Fruit fly (Drosophila melanogaster) whole organism, embryonic: ENCODE measurements around the gene sick.

Experiments used
- ATbp ChIP-seq: fragments of 200-800 bp; sonication (Bioruptor generic); optimal IDR thresholded peaks from 2 replicates; lab custom pipeline; 2017; ENCODE audit warnings: missing biosample characterization, mild to moderate bottlenecking, missing genetic modification characterization, missing genetic modification reagents
- Blimp-1 ChIP-seq: fragments of 200-800 bp; sonication (Bioruptor generic); optimal IDR thresholded peaks from 3 replicates; lab custom pipeline; 2018; ENCODE audit warnings: missing biosample characterization, missing genetic modification characterization, mild to moderate bottlenecking, moderate library complexity, missing genetic modification reagents
- CG10979 ChIP-seq: fragments of 200-800 bp; sonication (Bioruptor generic); optimal IDR thresholded peaks from 2 replicates; lab custom pipeline; 2018; ENCODE audit warnings: missing biosample characterization, mild to moderate bottlenecking, missing genetic modification characterization, moderate library complexity
- CG11723 ChIP-seq: fragments of 200-800 bp; sonication (Bioruptor generic); optimal IDR thresholded peaks from 2 replicates; lab custom pipeline; 2017; ENCODE audit warnings: missing biosample characterization, mild to moderate bottlenecking, missing genetic modification characterization
- CG12299 ChIP-seq: fragments of 200-800 bp; sonication (Bioruptor generic); optimal IDR thresholded peaks from 2 replicates; lab custom pipeline; 2018; ENCODE audit warnings: missing biosample characterization, mild to moderate bottlenecking, missing genetic modification characterization
- CG13123 ChIP-seq: fragments of 200-800 bp; sonication (Bioruptor generic); optimal IDR thresholded peaks from 2 replicates; lab custom pipeline; 2016; ENCODE audit warnings: missing biosample characterization, missing genetic modification characterization
- CG14050 ChIP-seq: fragments of 200-800 bp; sonication (Bioruptor generic); IDR thresholded peaks from 3 replicates; pipeline ENCODE4 v1.3.6; 2022; ENCODE audit warnings: missing biosample characterization, missing genetic modification characterization
- CG14667 ChIP-seq: fragments of 200-800 bp; sonication (Bioruptor generic); IDR thresholded peaks from 2 replicates; pipeline ENCODE4 v1.3.6; 2022; ENCODE audit warnings: missing biosample characterization, missing genetic modification characterization
- CG15514 ChIP-seq: fragments of 200-800 bp; sonication (Bioruptor generic); optimal IDR thresholded peaks from 3 replicates; lab custom pipeline; 2017; ENCODE audit warnings: missing biosample characterization, missing genetic modification characterization, mild to moderate bottlenecking, moderate library complexity, missing genetic modification reagents
- CG1603 ChIP-seq: fragments of 200-800 bp; sonication (Bioruptor generic); optimal IDR thresholded peaks from 2 replicates; lab custom pipeline; 2019; ENCODE audit warnings: missing biosample characterization, mild to moderate bottlenecking, missing genetic modification characterization, moderate library complexity
- CG17802 ChIP-seq: fragments of 200-800 bp; sonication (Bioruptor generic); optimal IDR thresholded peaks from 2 replicates; lab custom pipeline; 2018; ENCODE audit warnings: missing biosample characterization, mild to moderate bottlenecking, missing genetic modification characterization, moderate library complexity
- CG1832 ChIP-seq: fragments of 200-800 bp; sonication (Bioruptor generic); optimal IDR thresholded peaks from 2 replicates; lab custom pipeline; 2017; ENCODE audit warnings: missing biosample characterization, mild to moderate bottlenecking, missing genetic modification characterization, inconsistent platforms
- CG2875 ChIP-seq: fragments of 200-800 bp; sonication (Bioruptor generic); optimal IDR thresholded peaks from 2 replicates; lab custom pipeline; 2017; ENCODE audit warnings: missing biosample characterization, mild to moderate bottlenecking, missing genetic modification characterization, missing genetic modification reagents
- CG30403 ChIP-seq: fragments of 200-800 bp; sonication (Bioruptor generic); optimal IDR thresholded peaks from 3 replicates; lab custom pipeline; 2016; ENCODE audit warnings: missing biosample characterization, missing genetic modification characterization
- CG4707 ChIP-seq: fragments of 200-800 bp; sonication (Bioruptor generic); optimal IDR thresholded peaks from 2 replicates; lab custom pipeline; 2018; ENCODE audit warnings: missing biosample characterization, mild to moderate bottlenecking, missing genetic modification characterization, moderate library complexity
- CG6683 ChIP-seq: fragments of 200-800 bp; sonication (Bioruptor generic); optimal IDR thresholded peaks from 2 replicates; lab custom pipeline; 2017; ENCODE audit warnings: missing biosample characterization, mild to moderate bottlenecking, missing genetic modification characterization, missing genetic modification reagents
- CG7839 ChIP-seq: fragments of 200-800 bp; sonication (Bioruptor generic); optimal IDR thresholded peaks from 3 replicates; lab custom pipeline; 2018; ENCODE audit warnings: missing biosample characterization, mild to moderate bottlenecking, missing genetic modification characterization, moderate library complexity
- CG8924 ChIP-seq: fragments of 200-800 bp; optimal IDR thresholded peaks from 3 replicates; lab custom pipeline; 2019; ENCODE audit warnings: missing biosample characterization, mild to moderate bottlenecking, missing genetic modification characterization, moderate library complexity
- Dll ChIP-seq: fragments of 200-800 bp; sonication (Bioruptor generic); IDR thresholded peaks from 4 replicates; pipeline ENCODE4 v1.3.6; 2022; ENCODE audit warnings: missing biosample characterization, missing genetic modification characterization; ENCODE audit not compliant: partially characterized antibody
- HLH3B ChIP-seq: fragments of 200-800 bp; sonication (Bioruptor generic); IDR thresholded peaks from 2 replicates; pipeline ENCODE4 v1.3.6; 2022; ENCODE audit warnings: missing biosample characterization, missing genetic modification characterization
- HLH4C ChIP-seq: fragments of 200-800 bp; sonication (Bioruptor generic); IDR thresholded peaks from 3 replicates; pipeline ENCODE4 v1.3.6; 2022; ENCODE audit warnings: missing biosample characterization, missing genetic modification characterization; ENCODE audit not compliant: partially characterized antibody
- Hey ChIP-seq: fragments of 200-800 bp; sonication (Bioruptor generic); optimal IDR thresholded peaks from 3 replicates; lab custom pipeline; 2018; ENCODE audit warnings: missing biosample characterization, mild to moderate bottlenecking, missing genetic modification characterization
- HmgD ChIP-seq: fragments of 200-800 bp; sonication (Bioruptor generic); optimal IDR thresholded peaks from 3 replicates; lab custom pipeline; 2016; ENCODE audit warnings: missing biosample characterization, missing genetic modification characterization
- Kr ChIP-seq: fragments of 200-800 bp; sonication (Bioruptor generic); optimal IDR thresholded peaks from 2 replicates; lab custom pipeline; 2017; ENCODE audit warnings: missing biosample characterization, mild to moderate bottlenecking, missing genetic modification characterization
- NfI ChIP-seq: fragments of 200-800 bp; sonication (Bioruptor generic); optimal IDR thresholded peaks from 3 replicates; lab custom pipeline; 2018; ENCODE audit warnings: missing biosample characterization, mild to moderate bottlenecking, missing genetic modification characterization, moderate library complexity
- Oli ChIP-seq: fragments of 200-800 bp; sonication (Bioruptor generic); optimal IDR thresholded peaks from 2 replicates; lab custom pipeline; 2018; ENCODE audit warnings: missing biosample characterization, mild to moderate bottlenecking, missing genetic modification characterization, moderate library complexity
- Sox102F ChIP-seq: fragments of 200-800 bp; sonication (Bioruptor generic); optimal IDR thresholded peaks from 2 replicates; lab custom pipeline; 2018; ENCODE audit warnings: missing biosample characterization, mild to moderate bottlenecking, missing genetic modification characterization, moderate library complexity
- Ssrp ChIP-seq: fragments of 200-800 bp; sonication (Bioruptor generic); optimal IDR thresholded peaks from 2 replicates; lab custom pipeline; 2018; ENCODE audit warnings: missing biosample characterization, mild to moderate bottlenecking, missing genetic modification characterization, moderate library complexity
- Xbp1 ChIP-seq: fragments of 200-800 bp; sonication (Bioruptor generic); optimal IDR thresholded peaks from 3 replicates; lab custom pipeline; 2016; ENCODE audit warnings: missing biosample characterization, mild to moderate bottlenecking, missing genetic modification characterization
- aop ChIP-seq: fragments of 200-800 bp; sonication (Bioruptor generic); IDR thresholded peaks from 2 replicates; pipeline ENCODE4 v1.3.6; 2022; ENCODE audit warnings: missing biosample characterization, missing genetic modification characterization
- ash1 ChIP-seq: fragments of 200-800 bp; sonication (Bioruptor generic); optimal IDR thresholded peaks from 2 replicates; lab custom pipeline; 2018; ENCODE audit warnings: missing biosample characterization, mild to moderate bottlenecking, missing genetic modification characterization
- btn ChIP-seq: fragments of 200-800 bp; sonication (Bioruptor generic); optimal IDR thresholded peaks from 2 replicates; lab custom pipeline; 2016; ENCODE audit warnings: missing biosample characterization, missing genetic modification characterization
- cad ChIP-seq: fragments of >200 bp; optimal IDR thresholded peaks from 2 replicates; lab custom pipeline; 2017; ENCODE audit warnings: missing biosample characterization, missing genetic modification characterization
- dan ChIP-seq: fragments of 200-800 bp; sonication (Bioruptor generic); IDR thresholded peaks from 2 replicates; pipeline ENCODE4 v1.3.6; 2022; ENCODE audit warnings: missing biosample characterization, missing genetic modification characterization
- dati ChIP-seq: fragments of 200-800 bp; sonication (Bioruptor generic); IDR thresholded peaks from 2 replicates; pipeline ENCODE4 v1.3.6; 2022; ENCODE audit warnings: missing biosample characterization, missing genetic modification characterization
- dysf ChIP-seq: fragments of 200-800 bp; sonication (Bioruptor generic); IDR thresholded peaks from 3 replicates; pipeline ENCODE4 v1.3.6; 2022; ENCODE audit warnings: missing biosample characterization, missing genetic modification characterization
- ems ChIP-seq: fragments of 200-800 bp; sonication (Bioruptor generic); optimal IDR thresholded peaks from 3 replicates; lab custom pipeline; 2016; ENCODE audit warnings: missing biosample characterization, missing genetic modification characterization
- eve ChIP-seq, 2 experiments: fragments of >200 bp; optimal IDR thresholded peaks; 2 replicates each; lab custom pipeline; 2017; ENCODE audit warnings: missing biosample characterization in 2 of 2, missing genetic modification characterization in 2 of 2
- fd96Cb ChIP-seq: fragments of 200-800 bp; sonication (Bioruptor generic); optimal IDR thresholded peaks from 2 replicates; lab custom pipeline; 2018; ENCODE audit warnings: missing biosample characterization, mild to moderate bottlenecking, missing genetic modification characterization, moderate library complexity
- fru ChIP-seq: fragments of >200 bp; optimal IDR thresholded peaks from 2 replicates; lab custom pipeline; 2017
- gcm ChIP-seq: fragments of 200-800 bp; sonication (Bioruptor generic); optimal IDR thresholded peaks from 2 replicates; lab custom pipeline; 2019; ENCODE audit warnings: missing biosample characterization, mild to moderate bottlenecking, missing genetic modification characterization, moderate library complexity
- gem ChIP-seq: fragments of 200-800 bp; sonication (Bioruptor generic); optimal IDR thresholded peaks from 2 replicates; lab custom pipeline; 2019; ENCODE audit warnings: missing biosample characterization, mild to moderate bottlenecking, missing genetic modification characterization, moderate library complexity
- jumu ChIP-seq: fragments of 200-800 bp; sonication (Bioruptor generic); optimal IDR thresholded peaks from 3 replicates; lab custom pipeline; 2016; ENCODE audit warnings: missing biosample characterization, missing genetic modification characterization
- kay ChIP-seq: fragments of 200-800 bp; sonication (Bioruptor generic); optimal IDR thresholded peaks from 2 replicates; lab custom pipeline; 2016; ENCODE audit warnings: missing biosample characterization, missing genetic modification characterization
- kni ChIP-seq: fragments of 200-800 bp; sonication (Bioruptor generic); optimal IDR thresholded peaks from 3 replicates; lab custom pipeline; 2017; ENCODE audit warnings: mild to moderate bottlenecking, missing biosample characterization, missing genetic modification reagents, missing genetic modification characterization
- mld ChIP-seq: fragments of 200-800 bp; sonication (Bioruptor generic); IDR thresholded peaks from 3 replicates; pipeline ENCODE4 v1.3.6; 2022; ENCODE audit warnings: missing biosample characterization, missing genetic modification characterization; ENCODE audit not compliant: partially characterized antibody
- pros ChIP-seq: fragments of 200-800 bp; sonication (Bioruptor generic); optimal IDR thresholded peaks from 3 replicates; lab custom pipeline; 2019; ENCODE audit warnings: missing biosample characterization, mild to moderate bottlenecking, missing genetic modification characterization, moderate library complexity
- ro ChIP-seq: fragments of 200-800 bp; sonication (Bioruptor generic); IDR thresholded peaks from 2 replicates; pipeline ENCODE4 v1.3.6; 2022; ENCODE audit warnings: missing biosample characterization, missing genetic modification characterization
- unc-4 ChIP-seq: fragments of 200-800 bp; sonication (Bioruptor generic); IDR thresholded peaks from 2 replicates; pipeline ENCODE4 v1.3.6; 2022; ENCODE audit warnings: missing biosample characterization, missing genetic modification characterization; ENCODE audit not compliant: partially characterized antibody

The sick gene

DNA sequence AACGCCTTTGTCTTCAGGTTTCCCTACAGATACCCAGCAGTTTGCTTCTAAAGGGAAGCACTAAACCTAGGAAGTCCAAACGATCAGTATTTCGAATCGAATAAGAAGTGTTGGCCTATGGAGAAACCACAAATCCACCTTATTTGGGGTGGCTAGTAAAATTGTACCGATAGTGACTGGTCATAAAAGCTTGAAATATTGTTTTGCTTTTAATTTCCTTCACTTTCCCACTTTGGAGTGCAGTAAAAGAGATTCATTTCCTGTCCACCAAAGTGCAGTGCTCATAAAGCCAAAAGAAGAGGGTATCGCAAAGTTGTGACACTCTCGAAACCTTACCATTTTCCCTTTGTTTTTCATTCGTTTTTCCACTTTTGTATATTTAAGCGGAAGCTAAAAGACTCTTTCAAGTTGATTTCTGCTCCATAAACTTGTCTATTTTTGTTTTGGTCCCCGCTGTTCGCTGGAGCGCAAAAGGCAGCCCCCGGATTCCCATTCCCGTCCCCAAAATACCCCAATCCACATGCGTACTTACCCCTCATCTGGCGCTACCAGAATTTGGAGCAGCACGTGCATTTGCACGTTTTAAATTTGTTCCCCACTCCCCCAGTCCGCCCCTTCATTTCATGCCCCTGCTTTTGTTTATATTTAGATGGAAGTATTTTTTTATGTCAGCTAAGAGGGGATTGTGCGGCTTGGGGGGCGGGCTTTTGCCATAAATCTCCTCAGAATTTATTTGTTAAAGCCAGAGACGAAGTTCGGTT lies 102.6 kb downstream of the sick start (continued):
- TF ChIP-seq btn (GFP tag; lab: Kevin White, UChicago) (no peak), dan (no peak), unc-4 (no peak), Oli (tag; lab: Kevin White, UChicago) (peak; percentile 37), CG2875 (peak; percentile 8), HLH4C (GFP tag; lab: Robert Waterston, UW) (no peak), ro (GFP tag; lab: Robert Waterston, UW) (no peak), CG7839 (tag; lab: Kevin White, UChicago) (peak; percentile 33), CG17802 (no peak), CG30403 (GFP tag; lab: Kevin White, UChicago) (no peak), CG13123 (GFP tag; lab: Kevin White, UChicago) (no peak), pros (GFP tag; lab: Kevin White, UChicago) (no peak), gem (tag; lab: Kevin White, UChicago) (peak; percentile 38), CG14050 (GFP tag; lab: Robert Waterston, UW) (0 out of 3 replicates have a peak, but pooled peaks have one; percentile 16), HmgD (GFP tag; lab: Kevin White, UChicago) (no peak), jumu (GFP tag; lab: Kevin White, UChicago) (no peak), Sox102F (peak; percentile 58), NfI (no peak), dysf (GFP tag; lab: Robert Waterston, UW) (no peak), Dll (no peak), aop (GFP tag; lab: Robert Waterston, UW) (no peak), kay (no peak), ATbp (GFP tag; lab: Kevin White, UChicago) (peak; percentile 24), Xbp1 (GFP tag; lab: Kevin White, UChicago) (peak; percentile 7), dati (GFP tag; lab: Robert Waterston, UW) (no peak), CG12299 (tag; lab: Kevin White, UChicago) (no peak), eve (GFP tag; optimal IDR thresholded peaks at IDR 0.05; lab: Kevin White, UChicago) (peak in 1 of 2 experiments; percentile 86), CG11723 (GFP tag; lab: Kevin White, UChicago) (no peak), CG4707 (GFP tag; lab: Kevin White, UChicago) (no peak), ash1 (GFP tag; lab: Kevin White, UChicago) (no peak), CG1603 (peak; percentile 31), kni (GFP tag; lab: Kevin White, UChicago) (no peak), CG10979 (tag; lab: Kevin White, UChicago) (peak; percentile 20), CG6683 (no peak), Ssrp (peak; percentile 20), cad (GFP tag; lab: Kevin White, UChicago) (no peak), CG8924 (tag; lab: Kevin White, UChicago) (no peak), fru (lab: Kevin White, UChicago) (no peak), gcm (GFP tag; lab: Kevin White, UChicago) (no peak), Kr (GFP tag; lab: Kevin White, UChicago) (no peak), CG14667 (GFP tag; lab: Robert Waterston, UW) (no peak), Hey (tag; lab: Kevin White, UChicago) (no peak), HLH3B (no peak), CG1832 (GFP tag; lab: Kevin White, UChicago) (no peak), mld (GFP tag; lab: Robert Waterston, UW) (no peak), CG15514 (GFP tag; lab: Kevin White, UChicago) (no peak), fd96Cb (tag; lab: Kevin White, UChicago) (peak; percentile 4), ems (GFP tag; lab: Kevin White, UChicago) (no peak), Blimp-1 (GFP tag; lab: Kevin White, UChicago) (peak; percentile 48)
